Worm (Caenorhabditis elegans) whole organism, L3 larva: ENCODE measurements around the gene srt-36.
"Not testable (repeated sequence)": the region's sequence is repeated elsewhere in the genome, so short reads cannot be mapped to it uniquely, and the experiment has no call there.

Experiments
- R02D3.7 ChIP-seq: fragments of 150-350 bp; optimal IDR thresholded peaks from 2 replicates; lab custom pipeline; 2014; ENCODE audit warnings: missing biosample characterization, missing genetic modification characterization
- aly-2 ChIP-seq: fragments of 150-350 bp; optimal IDR thresholded peaks from 2 replicates; lab custom pipeline; 2014; ENCODE audit warnings: missing biosample characterization, missing genetic modification characterization
- ama-1 ChIP-seq: fragments of 150-350 bp; optimal IDR thresholded peaks from 2 replicates; lab custom pipeline; 2018
- ceh-16 ChIP-seq: sonication (generic microtip); optimal IDR thresholded peaks from 2 replicates; lab custom pipeline; 2017; ENCODE audit warnings: missing biosample characterization, missing genetic modification characterization
- ceh-28 ChIP-seq: fragments of 150-350 bp; optimal IDR thresholded peaks from 2 replicates; lab custom pipeline; 2014; ENCODE audit warnings: missing biosample characterization, missing genetic modification reagents, missing genetic modification characterization
- ceh-82 ChIP-seq: fragments of 150-350 bp; optimal IDR thresholded peaks from 2 replicates; lab custom pipeline; 2014; ENCODE audit warnings: missing biosample characterization, missing genetic modification characterization
- ceh-9 ChIP-seq: sonication (generic microtip); optimal IDR thresholded peaks from 2 replicates; lab custom pipeline; 2018; ENCODE audit warnings: missing biosample characterization, missing genetic modification characterization
- daf-12 ChIP-seq: fragments of 150-350 bp; optimal IDR thresholded peaks from 2 replicates; lab custom pipeline; 2014; ENCODE audit warnings: missing biosample characterization, missing genetic modification reagents, missing genetic modification characterization
- egl-5 ChIP-seq: fragments of 150-350 bp; optimal IDR thresholded peaks from 2 replicates; lab custom pipeline; 2017; ENCODE audit warnings: missing biosample characterization, missing genetic modification reagents, missing genetic modification characterization, inconsistent platforms
- fkh-2 ChIP-seq: fragments of 150-350 bp; optimal IDR thresholded peaks from 2 replicates; lab custom pipeline; 2014; ENCODE audit warnings: missing biosample characterization, missing genetic modification reagents, missing genetic modification characterization
- fos-1 ChIP-seq: fragments of 150-350 bp; optimal IDR thresholded peaks from 2 replicates; lab custom pipeline; 2014; ENCODE audit warnings: missing biosample characterization, missing genetic modification characterization
- hmg-11 ChIP-seq: sonication (generic microtip); optimal IDR thresholded peaks from 2 replicates; lab custom pipeline; 2016; ENCODE audit warnings: missing genetic modification characterization, missing compliant biosample characterization
- jun-1 ChIP-seq: fragments of 150-350 bp; optimal IDR thresholded peaks from 2 replicates; lab custom pipeline; 2014; ENCODE audit warnings: missing biosample characterization, missing genetic modification reagents, missing genetic modification characterization
- lin-15B ChIP-seq: fragments of 150-350 bp; optimal IDR thresholded peaks from 2 replicates; lab custom pipeline; 2014; ENCODE audit warnings: missing biosample characterization, missing genetic modification characterization
- lin-39 ChIP-seq: fragments of 150-350 bp; optimal IDR thresholded peaks from 2 replicates; lab custom pipeline; 2018; ENCODE audit warnings: missing biosample characterization, missing genetic modification reagents, missing genetic modification characterization
- mdl-1 ChIP-seq: fragments of 150-350 bp; optimal IDR thresholded peaks from 2 replicates; lab custom pipeline; 2014; ENCODE audit warnings: missing biosample characterization, missing genetic modification characterization
- nfya-1 ChIP-seq: sonication (generic microtip); optimal IDR thresholded peaks from 2 replicates; lab custom pipeline; 2017; ENCODE audit warnings: missing genetic modification characterization, mild to moderate bottlenecking, missing compliant biosample characterization, antibody characterized with exemption, moderate library complexity; ENCODE audit not compliant: insufficient read depth
- nhr-11 ChIP-seq: fragments of 150-350 bp; optimal IDR thresholded peaks from 2 replicates; lab custom pipeline; 2014; ENCODE audit warnings: missing biosample characterization, missing genetic modification characterization
- nhr-12 ChIP-seq: fragments of 150-350 bp; optimal IDR thresholded peaks from 2 replicates; lab custom pipeline; 2014; ENCODE audit warnings: missing biosample characterization, missing genetic modification characterization
- nhr-25 ChIP-seq: sonication (generic microtip); optimal IDR thresholded peaks from 2 replicates; lab custom pipeline; 2017; ENCODE audit warnings: missing biosample characterization, missing genetic modification characterization
- nhr-43 ChIP-seq: sonication (generic microtip); optimal IDR thresholded peaks from 2 replicates; lab custom pipeline; 2016; ENCODE audit warnings: mild to moderate bottlenecking, missing genetic modification characterization, missing compliant biosample characterization; ENCODE audit not compliant: poor library complexity, severe bottlenecking
- nhr-67 ChIP-seq: fragments of 150-350 bp; optimal IDR thresholded peaks from 2 replicates; lab custom pipeline; 2014; ENCODE audit warnings: missing biosample characterization, missing genetic modification characterization
- nhr-76 ChIP-seq: fragments of 150-350 bp; sonication (generic microtip); optimal IDR thresholded peaks from 5 replicates; lab custom pipeline; 2014; ENCODE audit warnings: missing biosample characterization, missing genetic modification characterization
- nhr-77 ChIP-seq: fragments of 150-350 bp; optimal IDR thresholded peaks from 2 replicates; lab custom pipeline; 2014; ENCODE audit warnings: missing biosample characterization, missing genetic modification characterization
- pha-4 ChIP-seq: fragments of 150-350 bp; optimal IDR thresholded peaks from 2 replicates; lab custom pipeline; 2014; ENCODE audit warnings: missing biosample characterization, missing genetic modification reagents, missing genetic modification characterization
- sea-2 ChIP-seq: fragments of 150-350 bp; sonication (generic microtip); optimal IDR thresholded peaks from 4 replicates; lab custom pipeline; 2014; ENCODE audit warnings: missing biosample characterization, missing genetic modification reagents, missing genetic modification characterization
- skn-1 ChIP-seq: fragments of 150-350 bp; optimal IDR thresholded peaks from 2 replicates; lab custom pipeline; 2014; ENCODE audit warnings: missing biosample characterization, missing genetic modification characterization
- snpc-4 ChIP-seq: fragments of 150-350 bp; optimal IDR thresholded peaks from 2 replicates; lab custom pipeline; 2014; ENCODE audit warnings: missing biosample characterization, missing genetic modification characterization
- tbx-2 ChIP-seq: sonication (generic microtip); optimal IDR thresholded peaks from 2 replicates; lab custom pipeline; 2016; ENCODE audit warnings: mild to moderate bottlenecking, missing genetic modification characterization, missing compliant biosample characterization
- unc-39 ChIP-seq: sonication (generic microtip); optimal IDR thresholded peaks from 4 replicates; lab custom pipeline; 2017; ENCODE audit warnings: missing biosample characterization, missing genetic modification characterization
- unc-62 ChIP-seq: fragments of 150-350 bp; sonication (generic microtip); optimal IDR thresholded peaks from 4 replicates; lab custom pipeline; 2014; ENCODE audit warnings: missing biosample characterization, missing genetic modification reagents, missing genetic modification characterization
- zag-1 ChIP-seq: fragments of 150-350 bp; optimal IDR thresholded peaks from 2 replicates; lab custom pipeline; 2014; ENCODE audit warnings: missing biosample characterization, missing genetic modification characterization
- ztf-4 ChIP-seq: fragments of 150-350 bp; optimal IDR thresholded peaks from 2 replicates; lab custom pipeline; 2014; ENCODE audit warnings: missing biosample characterization, missing genetic modification characterization

The srt-36 gene

ce11 chrV:4268213-4268612 lies at the start of gene srt-36:
srt-36 (minus strand) TSS chrV:4268313.
- TF ChIP-seq aly-2; ceh-16 (tag; lab: Kevin White, UChicago); ceh-9 (tag; lab: Kevin White, UChicago): not testable (repeated sequence)
- TF ChIP-seq, all 47 proteins: peak for 0; not testable (repeated sequence) for 47

DNA sequence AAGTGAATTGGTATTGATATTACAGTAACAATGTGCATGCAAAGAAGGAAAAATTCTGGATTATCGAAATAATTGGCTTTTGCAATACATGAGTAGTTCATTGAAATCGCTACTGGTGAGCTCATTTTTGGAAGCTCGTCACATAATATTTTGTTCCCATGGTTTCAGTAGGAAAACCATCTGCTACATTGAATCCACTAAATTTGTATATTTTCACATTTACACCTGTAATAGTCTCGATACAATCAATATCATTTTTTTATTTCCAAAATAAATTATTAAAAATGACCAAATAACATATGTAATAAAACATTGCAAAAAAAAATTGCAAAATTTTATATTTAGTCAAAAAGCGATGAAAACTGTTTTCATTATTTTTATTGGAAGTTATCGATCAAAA lies 46.9 kb upstream of the srt-36 start, which contains the start of gene srh-192:
Gene srh-192 (minus strand): TSS at position 101 of the 400 bp plus-strand sequence.
- TF ChIP-seq ama-1 (lab: Kevin White, UChicago): no peak
- no peak for TF ChIP-seq mdl-1 (tag; lab: Kevin White, UChicago)
- TF ChIP-seq nfya-1 (tag; lab: Kevin White, UChicago): no peak
- TF ChIP-seq pha-4 (tag; lab: Kevin White, UChicago): no peak
- TF ChIP-seq zag-1 (tag; lab: Kevin White, UChicago): no peak
- TF ChIP-seq tbx-2: no peak
- TF ChIP-seq lin-15B (tag; lab: Kevin White, UChicago): no peak
- no peak for TF ChIP-seq R02D3.7 (tag; lab: Kevin White, UChicago)
- no peak for TF ChIP-seq ceh-82
- TF ChIP-seq sea-2 (GFP tag; lab: Kevin White, UChicago): no peak
- TF ChIP-seq ztf-4: no peak
- no peak for TF ChIP-seq nhr-11 (tag; lab: Kevin White, UChicago)
- no peak for TF ChIP-seq nhr-43 (tag; lab: Kevin White, UChicago)
- no peak for TF ChIP-seq daf-12 (tag; lab: Kevin White, UChicago)
- TF ChIP-seq ceh-9 (tag; lab: Kevin White, UChicago): no peak
- TF ChIP-seq nhr-77: no peak
- TF ChIP-seq, all 47 proteins: peak for 0

DNA sequence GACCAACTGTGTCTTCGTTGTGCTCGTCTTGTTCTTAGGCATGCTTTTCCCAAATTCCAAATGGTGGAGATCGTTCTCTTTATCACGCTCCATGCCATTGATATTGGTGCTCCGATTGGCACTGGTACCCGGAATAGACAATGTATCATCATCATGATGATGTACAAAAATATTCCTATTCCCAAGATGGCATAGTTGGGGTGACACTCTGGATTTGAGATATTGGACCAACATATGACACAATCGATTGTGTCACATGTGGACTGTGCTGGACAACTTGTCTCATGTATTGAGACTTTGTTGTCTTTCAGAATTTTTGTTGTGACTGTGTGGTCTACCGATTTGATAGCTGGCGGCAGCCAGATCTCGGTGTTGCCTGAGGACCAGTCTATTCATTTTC lies 36.1 kb upstream of the srt-36 start:
- TF ChIP-seq ceh-9 (tag; lab: Kevin White, UChicago): no peak
- no peak for TF ChIP-seq ztf-4
- no peak for TF ChIP-seq fos-1
- TF ChIP-seq skn-1 (tag; lab: Kevin White, UChicago): no peak
- no peak for TF ChIP-seq nhr-12 (tag; lab: Kevin White, UChicago)

ce11 chrV:4303793-4304192 lies 35.7 kb upstream of the srt-36 start:
- no peak for TF ChIP-seq egl-5 (tag; lab: Kevin White, UChicago)
- no peak for TF ChIP-seq nhr-67 (tag; lab: Kevin White, UChicago)
- no peak for TF ChIP-seq jun-1 (tag; lab: Kevin White, UChicago)
- TF ChIP-seq unc-62 (GFP tag; lab: Kevin White, UChicago): no peak
- no peak for TF ChIP-seq fkh-2 (tag; lab: Kevin White, UChicago)
- no peak for TF ChIP-seq nhr-25
- TF ChIP-seq ceh-16 (tag; lab: Kevin White, UChicago): no peak
- no peak for TF ChIP-seq lin-39 (tag; lab: Kevin White, UChicago)
- no peak for TF ChIP-seq snpc-4 (tag; lab: Kevin White, UChicago)
- no peak for TF ChIP-seq aly-2
- TF ChIP-seq daf-12 (tag; lab: Kevin White, UChicago): no peak

ce11 chrV:4302842-4303241 lies 34.7 kb upstream of the srt-36 start:
- TF ChIP-seq ceh-16 (tag; lab: Kevin White, UChicago) (no peak), pha-4 (tag; lab: Kevin White, UChicago) (no peak), fkh-2 (tag; lab: Kevin White, UChicago) (no peak), skn-1 (tag; lab: Kevin White, UChicago) (no peak), unc-39 (tag; lab: Kevin White, UChicago) (no peak), nhr-76 (tag; lab: Kevin White, UChicago) (no peak), hmg-11 (tag; lab: Kevin White, UChicago) (no peak), ceh-28 (tag; lab: Kevin White, UChicago) (no peak)
- TF ChIP-seq, all 47 proteins: peak for 0

- TF ChIP-seq fkh-2 (tag; lab: Kevin White, UChicago) (no peak), R02D3.7 (tag; lab: Kevin White, UChicago) (no peak), sea-2 (GFP tag; lab: Kevin White, UChicago) (no peak)
Measured at ce11 chrV:4299741-4300140, 31.6 kb upstream of the srt-36 start, which contains the start of gene ZC132.3. ZC132.3 (minus strand) TSS chrV:4299841.
